Worm (Caenorhabditis elegans): Measurements from ENCODE around the gene marb-1.

Gene marb-1

DNA sequence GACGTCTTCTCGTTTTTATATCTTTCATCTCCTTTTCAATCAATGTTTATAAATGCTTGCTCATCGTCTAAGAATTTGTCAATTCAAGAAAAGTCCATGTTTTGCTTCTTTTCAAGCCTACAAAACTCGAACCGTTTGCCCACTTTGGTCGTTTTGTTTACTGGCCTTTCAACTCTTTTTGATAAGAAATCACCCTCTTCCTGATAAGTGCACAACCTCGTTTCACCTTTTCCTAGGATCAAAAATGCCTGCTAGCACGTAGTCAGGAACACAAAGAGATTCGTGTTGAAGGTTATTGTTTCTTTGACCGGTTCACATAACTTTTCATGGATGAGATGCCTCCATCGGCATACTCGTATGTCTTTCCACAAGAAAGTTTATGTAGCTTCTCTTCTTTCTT, 12.2 kb downstream of the marb-1 start (continued):
- no peak for TF ChIP-seq F44E2.7 (GFP tag; IDR thresholded peaks at IDR 0.05)
- peak; percentile 17 for TF ChIP-seq dve-1 (tag; optimal IDR thresholded peaks at IDR 0.05; ENCODE audit: insufficient read depth)
- TF ChIP-seq rbr-2 (tag; optimal IDR thresholded peaks at IDR 0.05), result no peak
- TF ChIP-seq madf-9 (GFP tag; conservative IDR thresholded peaks at IDR 0.05), result no peak
- no peak for TF ChIP-seq nhr-11 (tag; optimal IDR thresholded peaks at IDR 0.05)
- TF ChIP-seq ceh-62 (tag; optimal IDR thresholded peaks at IDR 0.05), result no peak
- TF ChIP-seq lin-39 (tag; optimal IDR thresholded peaks at IDR 0.05), result no peak
- TF ChIP-seq ceh-44 (GFP tag; IDR thresholded peaks at IDR 0.05), result no peak
- no peak for TF ChIP-seq daf-19 (GFP tag; conservative IDR thresholded peaks at IDR 0.05)
- TF ChIP-seq zfp-2 (tag; optimal IDR thresholded peaks at IDR 0.05), result no peak
- no peak for TF ChIP-seq nhr-111 (GFP tag; optimal IDR thresholded peaks at IDR 0.05)
- TF ChIP-seq snpc-4 (tag; optimal IDR thresholded peaks at IDR 0.05), result no peak
- TF ChIP-seq ama-1 (optimal IDR thresholded peaks at IDR 0.05), result no peak
- no peak for TF ChIP-seq daf-16 (GFP tag; optimal IDR thresholded peaks at IDR 0.05)
- TF ChIP-seq daf-16 (tag; optimal IDR thresholded peaks at IDR 0.05), result peak; percentile 90
- no peak for TF ChIP-seq set-16 (GFP tag; IDR thresholded peaks at IDR 0.05)
- TF ChIP-seq ztf-7 (tag; optimal IDR thresholded peaks at IDR 0.05), result no peak
- TF ChIP-seq daf-8 (GFP tag; IDR thresholded peaks at IDR 0.05), result no peak
- no peak for TF ChIP-seq zip-11 (GFP tag; IDR thresholded peaks at IDR 0.05)
- TF ChIP-seq hmg-1.1 (GFP tag; IDR thresholded peaks at IDR 0.05), result no peak
- no peak for TF ChIP-seq duxl-1 (tag; optimal IDR thresholded peaks at IDR 0.05; ENCODE audit: poor library complexity)
- TF ChIP-seq hlh-11 (tag; optimal IDR thresholded peaks at IDR 0.05), result peak; percentile 33
- no peak for TF ChIP-seq Y105C5A.15 (GFP tag; IDR thresholded peaks at IDR 0.05)
- TF ChIP-seq unc-130 (GFP tag; optimal IDR thresholded peaks at IDR 0.05), result no peak
- TF ChIP-seq nhr-41 (GFP tag; IDR thresholded peaks at IDR 0.05), result peak; percentile 63; the same call in 1 of the 2 replicates
- no peak for TF ChIP-seq ceh-32 (tag; optimal IDR thresholded peaks at IDR 0.05; ENCODE audit: poor library complexity)
- no peak for TF ChIP-seq vab-7 (GFP tag; IDR thresholded peaks at IDR 0.05)
- peak in 1 of 2 experiments; percentile 47 for TF ChIP-seq hif-1 (tag; optimal IDR thresholded peaks at IDR 0.05)
- TF ChIP-seq nhr-28 (tag; optimal IDR thresholded peaks at IDR 0.05), result peak; percentile 45
- TF ChIP-seq lin-15B (tag; optimal IDR thresholded peaks at IDR 0.05), result no peak
- no peak for TF ChIP-seq fkh-10 (GFP tag; optimal IDR thresholded peaks at IDR 0.05)
- no peak for TF ChIP-seq F26F4.8 (GFP tag; conservative IDR thresholded peaks at IDR 0.05)
- no peak for TF ChIP-seq F37D6.2 (tag; optimal IDR thresholded peaks at IDR 0.05)
- TF ChIP-seq nhr-237 (tag; optimal IDR thresholded peaks at IDR 0.05), result no peak
- peak; percentile 33; the same call in 1 of the 2 replicates for TF ChIP-seq dmd-6 (GFP tag; IDR thresholded peaks at IDR 0.05)
- TF ChIP-seq unc-62 (GFP tag; optimal IDR thresholded peaks at IDR 0.05 in 1 of 2), result peak in 1 of 2 experiments; percentile 74
- no peak for TF ChIP-seq unc-62 (tag; optimal IDR thresholded peaks at IDR 0.05)
- TF ChIP-seq D1046.2 (GFP tag; IDR thresholded peaks at IDR 0.05), result no peak
- TF ChIP-seq mes-2 (tag; optimal IDR thresholded peaks at IDR 0.05; ENCODE audit: poor library complexity, severe bottlenecking), result no peak
- TF ChIP-seq dmd-9 (GFP tag; IDR thresholded peaks at IDR 0.05), result no peak
- peak; percentile 76 for TF ChIP-seq aha-1 (tag)
- no peak for TF ChIP-seq spr-1 (tag; optimal IDR thresholded peaks at IDR 0.05)
- TF ChIP-seq nhr-25 (tag; optimal IDR thresholded peaks at IDR 0.05; ENCODE audit: borderline replicate concordance, insufficient read depth), result no peak

DNA sequence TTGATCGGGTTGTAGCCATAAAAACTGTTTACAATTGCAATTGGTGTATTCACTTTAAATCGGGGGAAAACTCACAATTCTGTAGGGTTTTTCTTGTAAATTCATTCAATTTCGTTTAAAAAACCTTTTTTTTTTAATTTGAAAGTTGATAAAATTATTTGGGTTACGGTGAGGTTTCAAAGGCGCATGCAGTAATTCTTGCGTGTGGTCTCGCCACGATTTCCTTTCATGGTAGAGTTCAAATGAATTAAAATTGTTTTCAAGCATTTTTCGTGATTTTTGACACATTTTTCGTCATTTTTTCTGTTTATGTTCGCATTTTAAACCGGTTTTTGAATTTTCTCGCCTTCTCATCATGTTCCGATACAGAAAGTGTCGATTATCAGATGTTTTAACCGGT, 14.1 kb downstream of the marb-1 start:
- TF ChIP-seq snpc-1.2 (GFP tag; IDR thresholded peaks at IDR 0.05) (peak; percentile 39; the same call in 1 of the 2 replicates), Y48G9A.11 (GFP tag; IDR thresholded peaks at IDR 0.05) (peak; percentile 72; the same call in 1 of the 2 replicates), aly-2 (tag; optimal IDR thresholded peaks at IDR 0.05) (no peak), zag-1 (tag; optimal IDR thresholded peaks at IDR 0.05) (no peak), unc-130 (GFP tag; optimal IDR thresholded peaks at IDR 0.05) (peak; percentile 41), nhr-28 (tag; optimal IDR thresholded peaks at IDR 0.05) (no peak)
